Fruit fly (Drosophila melanogaster): ENCODE results near the gene Qsox4.
A peak's percentile ranks its signal among the peaks of the same experiment; 100 is the strongest.

Qsox4 gene

dm6 chr3R:23732990-23733512 is 30.5 kb downstream of the Qsox4 start, which contains the start of the genes Hmgcr and Rpn9:
Gene Hmgcr (plus strand): TSS chr3R:23733324.
Gene Rpn9 (minus strand): TSS chr3R:23733462.
- TF ChIP-seq Dfd (GFP tag; optimal IDR thresholded peaks at IDR 0.05) (no peak), psq (GFP tag; optimal IDR thresholded peaks at IDR 0.05) (peak; percentile 2), woc (GFP tag; optimal IDR thresholded peaks at IDR 0.05) (no peak), br (GFP tag; optimal IDR thresholded peaks at IDR 0.05) (peak; percentile 20), OdsH (GFP tag; optimal IDR thresholded peaks at IDR 0.05) (no peak), Dif (GFP tag; optimal IDR thresholded peaks at IDR 0.05; ENCODE audit: partially characterized antibody) (peak; percentile 28), sv (GFP tag; optimal IDR thresholded peaks at IDR 0.05) (no peak), tai (GFP tag; optimal IDR thresholded peaks at IDR 0.05) (peak; percentile 6), dl (GFP tag; optimal IDR thresholded peaks at IDR 0.05; ENCODE audit: insufficient read depth in 1 of 2, partially characterized antibody in 2 of 2) (no peak), fru (GFP tag; optimal IDR thresholded peaks at IDR 0.05) (peak; percentile 10), Sp1 (GFP tag; optimal IDR thresholded peaks at IDR 0.05) (no peak), Jra (GFP tag; optimal IDR thresholded peaks at IDR 0.05) (peak; percentile 2), Hnf4 (GFP tag; optimal IDR thresholded peaks at IDR 0.05) (peak; percentile 9), jim (GFP tag; optimal IDR thresholded peaks at IDR 0.05) (no peak), Rel (GFP tag; optimal IDR thresholded peaks at IDR 0.05) (no peak), Rel (tag; optimal IDR thresholded peaks at IDR 0.05) (peak; percentile 26), Vsx2 (GFP tag; optimal IDR thresholded peaks at IDR 0.05; ENCODE audit: partially characterized antibody) (peak; percentile 79), GATAd (GFP tag; optimal IDR thresholded peaks at IDR 0.05) (no peak), h (GFP tag; optimal IDR thresholded peaks at IDR 0.05) (peak; percentile 36), foxo (GFP tag; optimal IDR thresholded peaks at IDR 0.05) (no peak)

DNA sequence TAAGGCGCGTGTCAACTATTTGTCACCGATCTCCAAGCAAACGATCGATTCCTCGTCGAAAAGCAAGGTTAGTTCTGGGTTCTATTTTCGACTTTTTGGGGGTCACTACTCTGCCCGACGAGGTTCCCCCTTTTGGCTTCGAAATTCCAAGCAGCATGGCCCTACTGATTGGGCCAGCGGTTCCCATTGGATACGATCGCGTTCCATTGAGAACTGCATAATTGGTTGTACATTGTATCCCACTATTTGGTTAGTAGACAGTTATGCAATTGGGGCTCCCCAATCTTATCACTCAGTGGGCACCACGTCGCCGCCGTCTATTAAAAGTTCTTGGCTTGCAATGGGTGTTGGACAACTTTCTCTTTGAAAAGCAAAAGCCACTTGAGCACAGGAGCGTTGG is 31.2 kb downstream of the Qsox4 start:
- TF ChIP-seq Sp1 (GFP tag; optimal IDR thresholded peaks at IDR 0.05) (no peak), rgr (GFP tag; optimal IDR thresholded peaks at IDR 0.05) (no peak)

DNA sequence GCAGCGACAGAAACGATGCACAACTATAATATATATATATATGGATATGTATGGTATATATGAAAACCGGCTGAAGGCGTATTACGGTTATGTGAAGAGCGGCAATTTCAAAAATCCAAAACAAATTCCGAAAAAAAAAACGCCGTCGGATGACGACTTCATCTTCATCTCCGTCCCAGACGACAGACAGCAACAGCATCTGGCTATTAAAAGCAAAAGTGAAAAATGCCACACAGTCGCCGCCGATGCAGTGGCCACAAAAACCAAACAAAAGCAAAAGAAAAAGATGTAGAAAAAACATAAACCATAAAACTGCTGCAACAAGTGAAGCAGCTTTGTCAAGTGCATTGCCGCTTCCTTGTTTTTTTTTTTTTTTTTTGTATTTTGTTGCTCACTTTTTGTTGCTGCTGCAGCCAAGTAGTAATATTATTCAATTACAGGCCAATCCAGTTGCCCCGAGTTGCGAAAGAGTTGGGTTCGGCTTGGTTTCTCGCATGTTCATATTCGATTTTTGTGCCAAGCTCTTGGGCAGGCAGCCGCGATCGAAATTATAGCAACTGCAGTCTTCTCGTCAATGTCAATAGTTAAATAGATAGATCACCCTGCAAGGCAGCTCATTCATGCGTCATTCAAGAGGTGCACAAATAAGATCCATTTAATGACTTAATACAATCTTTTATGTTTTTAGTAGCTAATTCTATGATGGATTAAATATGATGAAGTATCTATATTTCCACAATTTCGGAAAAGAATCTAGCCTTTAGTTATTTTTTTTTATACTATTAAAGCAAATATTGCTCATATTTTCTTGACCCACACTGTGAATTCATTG is 32.2 kb downstream of the Qsox4 start:
- TF ChIP-seq usp (GFP tag; optimal IDR thresholded peaks at IDR 0.05): no peak
- TF ChIP-seq HLH106 (tag; optimal IDR thresholded peaks at IDR 0.05): no peak

dm6 chr3R:23735648-23736047 is 33.1 kb downstream of the Qsox4 start:
- TF ChIP-seq Myc (optimal IDR thresholded peaks at IDR 0.05): peak; percentile 86
- TF ChIP-seq dmrt93B (GFP tag; optimal IDR thresholded peaks at IDR 0.05): no peak

- TF ChIP-seq N (GFP tag; optimal IDR thresholded peaks at IDR 0.05) (no peak), dsf (GFP tag; optimal IDR thresholded peaks at IDR 0.05; ENCODE audit: borderline replicate concordance) (no peak), Myc (optimal IDR thresholded peaks at IDR 0.05) (no peak), psq (GFP tag; optimal IDR thresholded peaks at IDR 0.05) (no peak), rgr (GFP tag; optimal IDR thresholded peaks at IDR 0.05) (no peak), CrebA (GFP tag; optimal IDR thresholded peaks at IDR 0.05; ENCODE audit: borderline replicate concordance) (no peak), usp (GFP tag; optimal IDR thresholded peaks at IDR 0.05) (no peak), pan (optimal IDR thresholded peaks at IDR 0.05) (no peak), br (GFP tag; optimal IDR thresholded peaks at IDR 0.05) (no peak), fru (GFP tag; optimal IDR thresholded peaks at IDR 0.05) (no peak), Mio (GFP tag; optimal IDR thresholded peaks at IDR 0.05) (no peak), brk (GFP tag; optimal IDR thresholded peaks at IDR 0.05) (no peak), foxo (GFP tag; optimal IDR thresholded peaks at IDR 0.05) (no peak), woc (GFP tag; optimal IDR thresholded peaks at IDR 0.05) (no peak)
Measured at dm6 chr3R:23736365-23736764, 33.8 kb downstream of the Qsox4 start.
